Worm (Caenorhabditis elegans) whole organism, late embryonic: ENCODE measurements around the gene tre-2.

Experiments used
- ceh-22 ChIP-seq: sonication (generic microtip); optimal IDR thresholded peaks from 2 replicates; lab custom pipeline; 2017; ENCODE audit warnings: missing biosample characterization, missing genetic modification characterization
- ceh-31 ChIP-seq: sonication (generic microtip); optimal IDR thresholded peaks from 2 replicates; lab custom pipeline; 2016; ENCODE audit warnings: missing genetic modification characterization, missing compliant biosample characterization
- elt-2 ChIP-seq: sonication (generic microtip); optimal IDR thresholded peaks from 2 replicates; lab custom pipeline; 2016; ENCODE audit warnings: missing genetic modification reagents, missing genetic modification characterization, missing compliant biosample characterization
- hlh-13 ChIP-seq: fragments of 200-800 bp; sonication (Bioruptor generic); optimal IDR thresholded peaks from 2 replicates; lab custom pipeline; 2018; ENCODE audit warnings: mild to moderate bottlenecking, missing genetic modification characterization, missing compliant biosample characterization
- rnt-1 ChIP-seq: sonication (generic microtip); optimal IDR thresholded peaks from 2 replicates; lab custom pipeline; 2016; ENCODE audit warnings: missing genetic modification characterization, missing compliant biosample characterization
- sdc-2 ChIP-seq: sonication (generic microtip); optimal IDR thresholded peaks from 2 replicates; lab custom pipeline; 2016; ENCODE audit warnings: missing genotype, missing genetic modification characterization, missing compliant biosample characterization
- sox-4 ChIP-seq: sonication (generic microtip); optimal IDR thresholded peaks from 2 replicates; lab custom pipeline; 2017; ENCODE audit warnings: mild to moderate bottlenecking, missing genetic modification characterization, inconsistent platforms, missing compliant biosample characterization
- ztf-16 ChIP-seq: sonication (generic microtip); optimal IDR thresholded peaks from 2 replicates; lab custom pipeline; 2017; ENCODE audit warnings: missing genetic modification characterization, missing compliant biosample characterization

- TF ChIP-seq sdc-2 (tag; lab: Kevin White, UChicago) (no peak), ceh-31 (no peak), rnt-1 (tag; lab: Kevin White, UChicago) (no peak), hlh-13 (GFP tag; lab: Kevin White, UChicago) (no peak), ceh-22 (tag; lab: Kevin White, UChicago) (no peak), sox-4 (tag; lab: Kevin White, UChicago) (no peak), ztf-16 (tag; lab: Kevin White, UChicago) (no peak), elt-2 (tag; lab: Kevin White, UChicago) (no peak)
Measured at ce11 chrIV:6905947-6906489, 22.8 kb upstream of the tre-2 start, which contains the start of the genes T22D1.17 and T22D1.8.
